Fruit fly (Drosophila melanogaster) whole organism, embryonic: Measurements from ENCODE around the gene Tps1.
A peak's percentile ranks its signal among the peaks of the same experiment; 100 is the strongest.

Experiments
- CG10209 ChIP-seq: fragments of 200-800 bp; sonication (Bioruptor generic); optimal IDR thresholded peaks from 3 replicates; lab custom pipeline; 2017; ENCODE audit warnings: missing biosample characterization, mild to moderate bottlenecking, missing genetic modification characterization, missing genetic modification reagents
- CG10565 ChIP-seq: fragments of 200-800 bp; sonication (Bioruptor generic); optimal IDR thresholded peaks from 3 replicates; lab custom pipeline; 2016; ENCODE audit warnings: missing biosample characterization, mild to moderate bottlenecking, missing genetic modification characterization
- CG10654 ChIP-seq: fragments of 200-800 bp; sonication (Bioruptor generic); optimal IDR thresholded peaks from 2 replicates; lab custom pipeline; 2016; ENCODE audit warnings: missing biosample characterization, missing genetic modification characterization
- CG10959 ChIP-seq: fragments of 200-800 bp; sonication (Bioruptor generic); IDR thresholded peaks from 2 replicates; pipeline ENCODE4 v1.3.6; 2022; ENCODE audit warnings: missing biosample characterization, missing genetic modification characterization
- CG10979 ChIP-seq: fragments of 200-800 bp; sonication (Bioruptor generic); optimal IDR thresholded peaks from 2 replicates; lab custom pipeline; 2018; ENCODE audit warnings: missing biosample characterization, mild to moderate bottlenecking, missing genetic modification characterization, moderate library complexity
- CG11085 ChIP-seq: fragments of 200-800 bp; sonication (Bioruptor generic); IDR thresholded peaks from 2 replicates; pipeline ENCODE4 v1.3.6; 2022; ENCODE audit warnings: missing biosample characterization, missing genetic modification characterization
- CG11456 ChIP-seq: fragments of 200-800 bp; sonication (Bioruptor generic); IDR thresholded peaks from 3 replicates; pipeline ENCODE4 v1.3.6; 2022; ENCODE audit warnings: missing biosample characterization, missing genetic modification characterization
- CG12071 ChIP-seq: fragments of 200-800 bp; sonication (Bioruptor generic); optimal IDR thresholded peaks from 3 replicates; lab custom pipeline; 2018; ENCODE audit warnings: missing biosample characterization, mild to moderate bottlenecking, missing genetic modification characterization
- CG15011 ChIP-seq: fragments of 200-800 bp; sonication (Bioruptor generic); optimal IDR thresholded peaks from 3 replicates; lab custom pipeline; 2018; ENCODE audit warnings: missing biosample characterization, mild to moderate bottlenecking, missing genetic modification characterization
- CG15269 ChIP-seq: fragments of 200-800 bp; sonication (Bioruptor generic); optimal IDR thresholded peaks from 2 replicates; lab custom pipeline; 2018; ENCODE audit warnings: missing biosample characterization, mild to moderate bottlenecking, missing genetic modification characterization, moderate library complexity
- CG15601 ChIP-seq: fragments of 200-800 bp; sonication (Bioruptor generic); optimal IDR thresholded peaks from 3 replicates; lab custom pipeline; 2019; ENCODE audit warnings: missing biosample characterization, mild to moderate bottlenecking, missing genetic modification characterization, moderate library complexity
- CG15696 ChIP-seq: fragments of 200-800 bp; sonication (Bioruptor generic); optimal IDR thresholded peaks from 2 replicates; lab custom pipeline; 2019; ENCODE audit warnings: missing biosample characterization, mild to moderate bottlenecking, missing genetic modification characterization, moderate library complexity
- CG16863 ChIP-seq: fragments of 200-800 bp; sonication (Bioruptor generic); optimal IDR thresholded peaks from 3 replicates; lab custom pipeline; 2016; ENCODE audit warnings: missing biosample characterization, missing genetic modification characterization
- CG17385 ChIP-seq: fragments of 200-800 bp; sonication (Bioruptor generic); optimal IDR thresholded peaks from 3 replicates; lab custom pipeline; 2018; ENCODE audit warnings: missing biosample characterization, mild to moderate bottlenecking, missing genetic modification characterization
- CG17568 ChIP-seq: fragments of 200-800 bp; sonication (Bioruptor generic); optimal IDR thresholded peaks from 2 replicates; lab custom pipeline; 2018; ENCODE audit warnings: missing biosample characterization, mild to moderate bottlenecking, missing genetic modification characterization, moderate library complexity
- CG2712 ChIP-seq: fragments of 200-800 bp; optimal IDR thresholded peaks from 3 replicates; lab custom pipeline; 2019; ENCODE audit warnings: missing biosample characterization, mild to moderate bottlenecking, missing genetic modification characterization, moderate library complexity
- CG30020 ChIP-seq: fragments of 200-800 bp; optimal IDR thresholded peaks from 2 replicates; lab custom pipeline; 2019; ENCODE audit warnings: missing biosample characterization, mild to moderate bottlenecking, missing genetic modification characterization, moderate library complexity
- CG3163 ChIP-seq: fragments of 200-800 bp; sonication (Bioruptor generic); optimal IDR thresholded peaks from 3 replicates; lab custom pipeline; 2016; ENCODE audit warnings: missing biosample characterization, missing genetic modification characterization
- CG6175 ChIP-seq: fragments of 200-800 bp; sonication (Bioruptor generic); IDR thresholded peaks from 3 replicates; pipeline ENCODE4 v1.3.6; 2022; ENCODE audit warnings: missing biosample characterization, missing genetic modification characterization
- CG6689 ChIP-seq: fragments of 200-800 bp; sonication (Bioruptor generic); IDR thresholded peaks from 2 replicates; pipeline ENCODE4 v1.3.6; 2022; ENCODE audit warnings: missing biosample characterization, missing genetic modification characterization
- CG7745 ChIP-seq: fragments of 200-800 bp; sonication (Bioruptor generic); optimal IDR thresholded peaks from 2 replicates; lab custom pipeline; 2018; ENCODE audit warnings: missing biosample characterization, mild to moderate bottlenecking, missing genetic modification characterization, moderate library complexity
- CG7839 ChIP-seq: fragments of 200-800 bp; sonication (Bioruptor generic); optimal IDR thresholded peaks from 3 replicates; lab custom pipeline; 2018; ENCODE audit warnings: missing biosample characterization, mild to moderate bottlenecking, missing genetic modification characterization, moderate library complexity
- CG8765 ChIP-seq: fragments of 200-800 bp; sonication (Bioruptor generic); IDR thresholded peaks from 2 replicates; pipeline ENCODE4 v1.3.6; 2022; ENCODE audit warnings: missing biosample characterization, missing genetic modification characterization
- CG9215 ChIP-seq: fragments of 200-800 bp; sonication (Bioruptor generic); IDR thresholded peaks from 2 replicates; pipeline ENCODE4 v1.3.6; 2022; ENCODE audit warnings: missing biosample characterization, missing genetic modification characterization
- CG9797 ChIP-seq: fragments of 200-800 bp; sonication (Bioruptor generic); optimal IDR thresholded peaks from 3 replicates; lab custom pipeline; 2018; ENCODE audit warnings: missing biosample characterization, mild to moderate bottlenecking, missing genetic modification characterization
- CHES-1-like ChIP-seq: fragments of 200-800 bp; sonication (Bioruptor generic); optimal IDR thresholded peaks from 2 replicates; lab custom pipeline; 2016; ENCODE audit warnings: missing biosample characterization, missing genetic modification characterization
- Dp ChIP-seq: fragments of 200-800 bp; sonication (Bioruptor generic); optimal IDR thresholded peaks from 2 replicates; lab custom pipeline; 2018; ENCODE audit warnings: missing biosample characterization, mild to moderate bottlenecking, missing genetic modification characterization, moderate library complexity
- Eip74EF ChIP-seq, 2 experiments: fragments of 200-800 bp in 1 of 2; fragments of >200 bp in 1 of 2; sonication (Bioruptor generic) in 1 of 2; optimal IDR thresholded peaks; 2 replicates each; lab custom pipeline; 2017 to 2019; ENCODE audit warnings: missing biosample characterization in 2 of 2, missing genetic modification characterization in 2 of 2, mild to moderate bottlenecking in 1 of 2, moderate library complexity in 1 of 2
- Elba2 ChIP-seq: fragments of 200-800 bp; sonication (Bioruptor generic); optimal IDR thresholded peaks from 3 replicates; lab custom pipeline; 2016; ENCODE audit warnings: missing biosample characterization, missing genetic modification characterization
- Hmx ChIP-seq: fragments of 200-800 bp; sonication (Bioruptor generic); optimal IDR thresholded peaks from 2 replicates; lab custom pipeline; 2016; ENCODE audit warnings: missing biosample characterization, missing genetic modification characterization
- Mes4 ChIP-seq: fragments of 200-800 bp; sonication (Bioruptor generic); optimal IDR thresholded peaks from 2 replicates; lab custom pipeline; 2016; ENCODE audit warnings: missing biosample characterization, missing genetic modification characterization
- Pdp1 ChIP-seq, 2 experiments: fragments of 200-800 bp; sonication (Bioruptor generic); optimal IDR thresholded peaks; 3 replicates each; lab custom pipeline; 2016; ENCODE audit warnings: missing biosample characterization in 2 of 2, missing genetic modification characterization in 2 of 2, mild to moderate bottlenecking in 1 of 2, moderate library complexity in 1 of 2
- Rfx ChIP-seq: fragments of 200-800 bp; sonication (Bioruptor generic); IDR thresholded peaks from 2 replicates; pipeline ENCODE4 v1.3.6; 2022; ENCODE audit warnings: missing biosample characterization, missing genetic modification characterization
- Trl ChIP-seq, 3 experiments: fragments of >200 bp in 2 of 3; fragments of 200-800 bp in 1 of 3; sonication (Bioruptor generic) in 1 of 3; optimal IDR thresholded peaks; 2 replicates in 1 of 3; 3 replicates in 2 of 3; lab custom pipeline; 2016 to 2017; ENCODE audit warnings: missing biosample characterization in 1 of 3, missing genetic modification characterization in 1 of 3
- Usf ChIP-seq: fragments of 200-800 bp; sonication (Bioruptor generic); optimal IDR thresholded peaks from 2 replicates; lab custom pipeline; 2017; ENCODE audit warnings: missing genotype, missing biosample characterization, missing genetic modification characterization
- ara ChIP-seq: fragments of 200-800 bp; sonication (Bioruptor generic); IDR thresholded peaks from 2 replicates; pipeline ENCODE4 v1.3.6; 2022; ENCODE audit warnings: missing biosample characterization, missing genetic modification characterization
- az2 ChIP-seq: fragments of 200-800 bp; sonication (Bioruptor generic); optimal IDR thresholded peaks from 3 replicates; lab custom pipeline; 2016; ENCODE audit warnings: missing biosample characterization, missing genetic modification characterization
- chif ChIP-seq, 2 experiments: fragments of 200-800 bp; sonication (Bioruptor generic); optimal IDR thresholded peaks; 3 replicates each; lab custom pipeline; 2016; ENCODE audit warnings: missing biosample characterization in 2 of 2, missing genetic modification characterization in 2 of 2
- hkb ChIP-seq, 2 experiments: fragments of 200-800 bp in 1 of 2; fragments of >200 bp in 1 of 2; sonication (Bioruptor generic) in 1 of 2; IDR thresholded peaks in 1 of 2; optimal IDR thresholded peaks in 1 of 2; 2 replicates each; pipeline versions ENCODE4 v1.3.6 to Lab custom; 2017 to 2022; ENCODE audit warnings: missing biosample characterization in 1 of 2, missing genetic modification characterization in 1 of 2
- insv ChIP-seq, 2 experiments: fragments of 200-800 bp; sonication (Bioruptor generic); optimal IDR thresholded peaks; 3 replicates each; lab custom pipeline; 2016 to 2018; ENCODE audit warnings: missing biosample characterization in 2 of 2, missing genetic modification characterization in 2 of 2
- kni ChIP-seq: fragments of 200-800 bp; sonication (Bioruptor generic); optimal IDR thresholded peaks from 3 replicates; lab custom pipeline; 2017; ENCODE audit warnings: mild to moderate bottlenecking, missing biosample characterization, missing genetic modification reagents, missing genetic modification characterization
- knrl ChIP-seq: fragments of 200-800 bp; sonication (Bioruptor generic); IDR thresholded peaks from 3 replicates; pipeline ENCODE4 v1.3.6; 2022; ENCODE audit warnings: missing biosample characterization, missing genetic modification characterization; ENCODE audit not compliant: partially characterized antibody
- nmo ChIP-seq: fragments of 200-800 bp; sonication (Bioruptor generic); optimal IDR thresholded peaks from 2 replicates; lab custom pipeline; 2018; ENCODE audit warnings: missing biosample characterization, mild to moderate bottlenecking, missing genetic modification characterization, moderate library complexity
- oc ChIP-seq: fragments of 200-800 bp; sonication (Bioruptor generic); optimal IDR thresholded peaks from 2 replicates; lab custom pipeline; 2018; ENCODE audit warnings: missing biosample characterization, mild to moderate bottlenecking, missing genetic modification characterization, moderate library complexity
- p53 ChIP-seq: fragments of 200-800 bp; sonication (Bioruptor generic); optimal IDR thresholded peaks from 2 replicates; lab custom pipeline; 2016; ENCODE audit warnings: missing biosample characterization, missing genetic modification characterization
- pan ChIP-seq, 4 experiments: fragments of >200 bp in 3 of 4; fragments of 200-800 bp in 1 of 4; sonication (Bioruptor generic) in 1 of 4; optimal IDR thresholded peaks in 3 of 4; IDR thresholded peaks in 1 of 4; 2 replicates each; pipeline versions ENCODE4 v1.3.6 to Lab custom; 2017 to 2022; ENCODE audit warnings: missing biosample characterization in 2 of 4, missing genetic modification characterization in 2 of 4, mixed read lengths in 1 of 4
- zfh1 ChIP-seq: fragments of 200-800 bp; sonication (Bioruptor generic); IDR thresholded peaks from 3 replicates; pipeline ENCODE4 v1.3.6; 2022; ENCODE audit warnings: missing biosample characterization, missing genetic modification characterization

Tps1 gene

dm6 chr2L:4350683-4351324 lies 37.3 kb upstream of the Tps1 start (continued):
- TF ChIP-seq pan (optimal IDR thresholded peaks at IDR 0.05; lab: Kevin White, UChicago) (no peak), pan (GFP tag; optimal IDR thresholded peaks at IDR 0.05 in 1 of 2, IDR thresholded peaks at IDR 0.05 in 1 of 2) (peak in 1 of 2 experiments; percentile 12), CG8765 (GFP tag; lab: Robert Waterston, UW) (peak; percentile 87), CG15696 (peak; percentile 98), CG3163 (peak; percentile 6), CG6175 (GFP tag; lab: Robert Waterston, UW) (no peak), CG6689 (GFP tag; lab: Robert Waterston, UW) (peak; percentile 83), CG15601 (tag; lab: Kevin White, UChicago) (peak; percentile 29), insv (GFP tag; optimal IDR thresholded peaks at IDR 0.05; lab: Kevin White, UChicago) (no peak), CG10959 (peak; percentile 90), hkb (optimal IDR thresholded peaks at IDR 0.05; lab: Kevin White, UChicago) (no peak), hkb (GFP tag; IDR thresholded peaks at IDR 0.05; lab: Robert Waterston, UW) (peak; percentile 64), Mes4 (GFP tag; lab: Kevin White, UChicago) (peak; percentile 67), az2 (GFP tag; lab: Kevin White, UChicago) (peak; percentile 54), CG17385 (peak; percentile 4), Trl (optimal IDR thresholded peaks at IDR 0.05; lab: Kevin White, UChicago) (no peak), Trl (GFP tag; optimal IDR thresholded peaks at IDR 0.05; lab: Kevin White, UChicago) (peak; percentile 72), CG10654 (peak; percentile 41), CG2712 (peak; percentile 93), zfh1 (GFP tag; lab: Robert Waterston, UW) (peak; percentile 91), Usf (GFP tag; lab: Kevin White, UChicago) (peak; percentile 56), Dp (GFP tag; lab: Kevin White, UChicago) (no peak), CG9215 (GFP tag; lab: Robert Waterston, UW) (0 out of 2 replicates have a peak, but pooled peaks have one; percentile 32), ara (GFP tag; lab: Robert Waterston, UW) (peak; percentile 89), p53 (GFP tag; lab: Kevin White, UChicago) (no peak), CG17568 (no peak), CG10565 (GFP tag; lab: Kevin White, UChicago) (no peak), CG12071 (no peak), oc (tag; lab: Kevin White, UChicago) (peak; percentile 11), CHES-1-like (GFP tag; lab: Kevin White, UChicago) (peak; percentile 37), CG30020 (tag; lab: Kevin White, UChicago) (peak; percentile 22), nmo (peak; percentile 73), CG15011 (GFP tag; lab: Kevin White, UChicago) (peak; percentile 41), CG7839 (tag; lab: Kevin White, UChicago) (peak; percentile 72), Pdp1 (GFP tag; optimal IDR thresholded peaks at IDR 0.05; lab: Kevin White, UChicago) (peak; percentile 36 to 66), CG10209 (GFP tag; lab: Kevin White, UChicago) (peak; percentile 73), CG11085 (no peak), Hmx (GFP tag; lab: Kevin White, UChicago) (no peak), CG9797 (GFP tag; lab: Kevin White, UChicago) (peak; percentile 8), CG15269 (tag; lab: Kevin White, UChicago) (no peak), Rfx (no peak), chif (GFP tag; optimal IDR thresholded peaks at IDR 0.05; lab: Kevin White, UChicago) (peak; percentile 52 to 90), CG7745 (tag; lab: Kevin White, UChicago) (peak; percentile 70), Elba2 (GFP tag; lab: Kevin White, UChicago) (peak; percentile 44), knrl (no peak), Eip74EF (GFP tag; optimal IDR thresholded peaks at IDR 0.05; lab: Kevin White, UChicago) (no peak), CG11456 (GFP tag; lab: Robert Waterston, UW) (no peak), kni (GFP tag; lab: Kevin White, UChicago) (peak; percentile 37), CG16863 (GFP tag; lab: Kevin White, UChicago) (peak; percentile 67), CG10979 (tag; lab: Kevin White, UChicago) (peak; percentile 91)
